Worm (Caenorhabditis elegans) whole organism, L1 larva: ENCODE data around the gene C46E10.3.

Source experiments
- Y116A8C.19 ChIP-seq: sonication (generic microtip); optimal IDR thresholded peaks from 2 replicates; lab custom pipeline; 2016; ENCODE audit warnings: missing compliant biosample characterization, missing genetic modification characterization, borderline replicate concordance
- aha-1 ChIP-seq: fragments of 150-350 bp; optimal IDR thresholded peaks from 2 replicates; lab custom pipeline; 2014; ENCODE audit warnings: missing biosample characterization, missing genetic modification characterization
- blmp-1 ChIP-seq: fragments of 150-350 bp; optimal IDR thresholded peaks from 2 replicates; lab custom pipeline; 2014; ENCODE audit warnings: missing biosample characterization, missing genetic modification characterization
- ceh-63 ChIP-seq: fragments of 200-800 bp; sonication (Bioruptor generic); optimal IDR thresholded peaks from 2 replicates; lab custom pipeline; 2018; ENCODE audit warnings: mild to moderate bottlenecking, missing genetic modification characterization, missing compliant biosample characterization
- ceh-82 ChIP-seq, 3 experiments: fragments of 150-350 bp in 1 of 3; sonication (generic microtip) in 2 of 3; optimal IDR thresholded peaks; 2 replicates each; lab custom pipeline; 2014 to 2017; ENCODE audit warnings: missing biosample characterization in 3 of 3, missing genetic modification characterization in 3 of 3
- ceh-88 ChIP-seq: fragments of 200-800 bp; sonication (Bioruptor generic); IDR thresholded peaks from 2 replicates; pipeline ENCODE4 v1.3.6; 2022; ENCODE audit warnings: missing genetic modification characterization, missing compliant biosample characterization
- ces-1 ChIP-seq: fragments of 150-350 bp; optimal IDR thresholded peaks from 2 replicates; lab custom pipeline; 2014; ENCODE audit warnings: missing biosample characterization, missing genetic modification reagents, missing genetic modification characterization
- dpl-1 ChIP-seq, 3 experiments: fragments of 150-350 bp in 2 of 3; sonication (generic microtip) in 1 of 3; optimal IDR thresholded peaks; 2 replicates each; lab custom pipeline; 2014 to 2017; ENCODE audit warnings: missing biosample characterization in 3 of 3, missing genetic modification characterization in 3 of 3, missing genetic modification reagents in 3 of 3
- dsc-1 ChIP-seq: sonication (generic microtip); optimal IDR thresholded peaks from 2 replicates; lab custom pipeline; 2016; ENCODE audit warnings: mild to moderate bottlenecking, missing genetic modification characterization, missing compliant biosample characterization
- efl-1 ChIP-seq, 4 experiments: fragments of 150-350 bp; optimal IDR thresholded peaks in 3 of 4; peaks in 1 of 4; 1 replicate in 1 of 4; 2 replicates in 3 of 4; lab custom pipeline; 2014; ENCODE audit warnings: missing biosample characterization in 2 of 4, missing genetic modification characterization in 2 of 4, missing genetic modification reagents in 2 of 4
- egl-13 ChIP-seq: sonication (generic microtip); optimal IDR thresholded peaks from 2 replicates; lab custom pipeline; 2016; ENCODE audit warnings: missing genotype, missing genetic modification reagents, missing genetic modification characterization, missing compliant biosample characterization
- egl-27 ChIP-seq, 2 experiments: fragments of 150-350 bp in 1 of 2; sonication (generic microtip); optimal IDR thresholded peaks; 3 replicates each; lab custom pipeline; 2017 to 2018; ENCODE audit warnings: missing biosample characterization in 2 of 2, missing genetic modification characterization in 2 of 2, missing genetic modification reagents in 2 of 2
- elt-3 ChIP-seq, 6 experiments: fragments of 150-350 bp in 1 of 6; sonication (generic microtip); optimal IDR thresholded peaks; 2 replicates each; lab custom pipeline; 2017 to 2018; ENCODE audit warnings: missing biosample characterization in 6 of 6, missing genetic modification characterization in 6 of 6, inconsistent platforms in 1 of 6
- fos-1 ChIP-seq: fragments of 150-350 bp; optimal IDR thresholded peaks from 2 replicates; lab custom pipeline; 2014; ENCODE audit warnings: missing biosample characterization, missing genetic modification characterization
- hlh-17 ChIP-seq: fragments of 200-800 bp; sonication (Bioruptor generic); optimal IDR thresholded peaks from 2 replicates; lab custom pipeline; 2018; ENCODE audit warnings: missing genetic modification characterization, mild to moderate bottlenecking, missing compliant biosample characterization, moderate library complexity, borderline replicate concordance
- hpl-2 ChIP-seq: fragments of 150-350 bp; optimal IDR thresholded peaks from 2 replicates; lab custom pipeline; 2014; ENCODE audit warnings: missing biosample characterization, missing genetic modification reagents, missing genetic modification characterization
- lin-35 ChIP-seq, 2 experiments: fragments of 150-350 bp; optimal IDR thresholded peaks; 2 replicates each; lab custom pipeline; 2014; ENCODE audit warnings: missing biosample characterization in 2 of 2, missing genetic modification characterization in 2 of 2, missing genetic modification reagents in 2 of 2
- lir-3 ChIP-seq: sonication (generic microtip); optimal IDR thresholded peaks from 2 replicates; lab custom pipeline; 2016; ENCODE audit warnings: mild to moderate bottlenecking, missing genetic modification characterization, moderate library complexity, missing compliant biosample characterization; ENCODE audit not compliant: poor library complexity
- mab-9 ChIP-seq: fragments of 200-800 bp; sonication (Bioruptor generic); IDR thresholded peaks from 2 replicates; pipeline ENCODE4 v1.3.6; 2022; ENCODE audit warnings: missing genetic modification reagents, missing genetic modification characterization, missing compliant biosample characterization
- mdl-1 ChIP-seq, 2 experiments: fragments of 150-350 bp; optimal IDR thresholded peaks; 2 replicates each; lab custom pipeline; 2014 to 2017; ENCODE audit warnings: missing biosample characterization in 2 of 2, missing genetic modification characterization in 2 of 2, inconsistent platforms in 1 of 2
- nhr-11 ChIP-seq: fragments of 150-350 bp; optimal IDR thresholded peaks from 2 replicates; lab custom pipeline; 2014; ENCODE audit warnings: missing biosample characterization, missing genetic modification characterization
- nhr-12 ChIP-seq: sonication (generic microtip); optimal IDR thresholded peaks from 2 replicates; lab custom pipeline; 2017; ENCODE audit warnings: missing biosample characterization, missing genetic modification characterization
- nhr-20 ChIP-seq: sonication (generic microtip); optimal IDR thresholded peaks from 2 replicates; lab custom pipeline; 2016; ENCODE audit warnings: mild to moderate bottlenecking, missing genetic modification characterization, missing compliant biosample characterization
- nhr-237 ChIP-seq: fragments of 150-350 bp; optimal IDR thresholded peaks from 2 replicates; lab custom pipeline; 2014; ENCODE audit warnings: missing biosample characterization, missing genetic modification characterization
- nhr-28 ChIP-seq: fragments of 150-350 bp; optimal IDR thresholded peaks from 2 replicates; lab custom pipeline; 2014; ENCODE audit warnings: missing biosample characterization, missing genetic modification characterization
- nhr-76 ChIP-seq: sonication (generic microtip); optimal IDR thresholded peaks from 2 replicates; lab custom pipeline; 2017; ENCODE audit warnings: missing biosample characterization, missing genetic modification characterization
- pag-3 ChIP-seq: sonication (generic microtip); optimal IDR thresholded peaks from 2 replicates; lab custom pipeline; 2017; ENCODE audit warnings: missing genetic modification characterization, mild to moderate bottlenecking, missing compliant biosample characterization, antibody characterized with exemption, borderline replicate concordance; ENCODE audit not compliant: insufficient read depth
- pax-3 ChIP-seq: fragments of 200-800 bp; sonication (Bioruptor generic); optimal IDR thresholded peaks from 2 replicates; lab custom pipeline; 2018; ENCODE audit warnings: mild to moderate bottlenecking, missing genetic modification characterization, moderate library complexity, missing compliant biosample characterization
- snpc-4 ChIP-seq: fragments of 150-350 bp; optimal IDR thresholded peaks from 2 replicates; lab custom pipeline; 2014; ENCODE audit warnings: missing biosample characterization, missing genetic modification characterization
- unc-130 ChIP-seq: fragments of 150-350 bp; optimal IDR thresholded peaks from 2 replicates; lab custom pipeline; 2017; ENCODE audit warnings: missing biosample characterization, missing genetic modification characterization, inconsistent platforms
- unc-30 ChIP-seq: sonication (generic microtip); optimal IDR thresholded peaks from 2 replicates; lab custom pipeline; 2017; ENCODE audit warnings: missing biosample characterization, missing genetic modification characterization
- unc-86 ChIP-seq: sonication (generic microtip); optimal IDR thresholded peaks from 2 replicates; lab custom pipeline; 2016; ENCODE audit warnings: missing genetic modification characterization, missing compliant biosample characterization
- xbp-1 ChIP-seq: sonication (generic microtip); optimal IDR thresholded peaks from 2 replicates; lab custom pipeline; 2016; ENCODE audit warnings: missing genetic modification characterization, missing compliant biosample characterization
- zip-4 ChIP-seq: fragments of 200-800 bp; sonication (Bioruptor generic); optimal IDR thresholded peaks from 2 replicates; lab custom pipeline; 2018; ENCODE audit warnings: mild to moderate bottlenecking, missing genetic modification characterization, moderate library complexity, missing compliant biosample characterization
- ztf-11 ChIP-seq, 2 experiments: sonication (generic microtip); optimal IDR thresholded peaks; 2 replicates each; lab custom pipeline; 2016 to 2017; ENCODE audit warnings: missing genetic modification characterization in 2 of 2, missing biosample characterization in 1 of 2, missing compliant biosample characterization in 1 of 2

The C46E10.3 gene

ce11 chrII:3721016-3721415, at the start of gene C46E10.3:
Gene C46E10.3, plus strand, starts transcription at chrII:3721316.
- TF ChIP-seq xbp-1 (tag; lab: Kevin White, UChicago) (no peak), lin-35 (GFP tag; optimal IDR thresholded peaks at IDR 0.05; lab: Kevin White, UChicago) (no peak), dsc-1 (no peak), snpc-4 (tag; lab: Kevin White, UChicago) (no peak), ceh-82 (tag; optimal IDR thresholded peaks at IDR 0.05; lab: Kevin White, UChicago) (no peak), nhr-237 (tag; lab: Kevin White, UChicago) (no peak), elt-3 (tag; optimal IDR thresholded peaks at IDR 0.05; lab: Kevin White, UChicago) (no peak), aha-1 (tag; lab: Kevin White, UChicago) (no peak), mab-9 (GFP tag; lab: Robert Waterston, UW) (no peak), egl-13 (tag; lab: Kevin White, UChicago) (no peak), pag-3 (tag; lab: Kevin White, UChicago) (no peak), ces-1 (GFP tag; lab: Kevin White, UChicago) (no peak), pax-3 (tag; lab: Kevin White, UChicago) (no peak), nhr-20 (no peak), hlh-17 (GFP tag; lab: Kevin White, UChicago) (no peak), ceh-63 (no peak)

- no peak for TF ChIP-seq nhr-11 (tag; lab: Kevin White, UChicago)
Observed at ce11 chrII:3673493-3673892, 47.6 kb upstream of the C46E10.3 start, which contains the start of gene sea-1. Gene sea-1, minus strand, starts transcription at chrII:3673593.

ce11 chrII:3675176-3675575, 45.9 kb upstream of the C46E10.3 start, which contains the start of gene F19B10.2:
Gene F19B10.2, plus strand, starts transcription at chrII:3675476.
- TF ChIP-seq hlh-17 (GFP tag; lab: Kevin White, UChicago) (no peak), ceh-88 (GFP tag; lab: Robert Waterston, UW) (no peak), nhr-28 (tag; lab: Kevin White, UChicago) (no peak), fos-1 (no peak), nhr-12 (tag; lab: Kevin White, UChicago) (no peak), mdl-1 (tag; optimal IDR thresholded peaks at IDR 0.05; lab: Kevin White, UChicago) (no peak), pag-3 (tag; lab: Kevin White, UChicago) (no peak), efl-1 (optimal IDR thresholded peaks at IDR 0.05; lab: Kevin White, UChicago) (no peak), efl-1 (GFP tag; optimal IDR thresholded peaks at IDR 0.05 in 1 of 2; lab: Kevin White, UChicago) (no peak), mab-9 (GFP tag; lab: Robert Waterston, UW) (no peak), lir-3 (no peak), dsc-1 (no peak), unc-30 (tag; lab: Kevin White, UChicago) (no peak), ztf-11 (tag; optimal IDR thresholded peaks at IDR 0.05; lab: Kevin White, UChicago) (no peak), dpl-1 (GFP tag; optimal IDR thresholded peaks at IDR 0.05; lab: Kevin White, UChicago) (no peak), zip-4 (GFP tag; lab: Kevin White, UChicago) (no peak)

- TF ChIP-seq blmp-1 (no peak), lin-35 (GFP tag; optimal IDR thresholded peaks at IDR 0.05; lab: Kevin White, UChicago) (no peak), mdl-1 (tag; optimal IDR thresholded peaks at IDR 0.05; lab: Kevin White, UChicago) (no peak), snpc-4 (tag; lab: Kevin White, UChicago) (no peak), Y116A8C.19 (tag; lab: Kevin White, UChicago) (no peak), unc-130 (no peak), nhr-76 (tag; lab: Kevin White, UChicago) (no peak), hpl-2 (GFP tag; lab: Kevin White, UChicago) (no peak), egl-13 (tag; lab: Kevin White, UChicago) (no peak), efl-1 (optimal IDR thresholded peaks at IDR 0.05; lab: Kevin White, UChicago) (no peak), efl-1 (GFP tag; optimal IDR thresholded peaks at IDR 0.05 in 1 of 2; lab: Kevin White, UChicago) (no peak), unc-86 (no peak), egl-27 (tag; optimal IDR thresholded peaks at IDR 0.05; lab: Kevin White, UChicago) (no peak)
Observed at ce11 chrII:3678978-3679377, 42.1 kb upstream of the C46E10.3 start.
